Worm (Caenorhabditis elegans): ENCODE data around the gene pitr-6.

Gene pitr-6

ce11 chrII:12408717-12409116 lies 36.4 kb upstream of the pitr-6 start, which contains the start of gene sre-31:
Gene sre-31 (minus strand): TSS chrII:12408817.
- no peak for TF ChIP-seq lin-11 (tag; optimal IDR thresholded peaks at IDR 0.05)
- no peak for TF ChIP-seq unc-86 (tag; optimal IDR thresholded peaks at IDR 0.05)
- TF ChIP-seq hlh-13 (GFP tag; optimal IDR thresholded peaks at IDR 0.05) = no peak
- no peak for TF ChIP-seq eyg-1 (tag; optimal IDR thresholded peaks at IDR 0.05)
- TF ChIP-seq unc-55 (GFP tag; optimal IDR thresholded peaks at IDR 0.05) = no peak
- no peak for TF ChIP-seq fax-1 (tag; optimal IDR thresholded peaks at IDR 0.05)

- TF ChIP-seq ceh-45 (GFP tag; IDR thresholded peaks at IDR 0.05) (no peak), hlh-8 (tag; optimal IDR thresholded peaks at IDR 0.05) (no peak), lin-11 (tag; optimal IDR thresholded peaks at IDR 0.05) (no peak), rnt-1 (tag; optimal IDR thresholded peaks at IDR 0.05) (no peak), elt-4 (tag; optimal IDR thresholded peaks at IDR 0.05) (no peak), fax-1 (tag; optimal IDR thresholded peaks at IDR 0.05) (no peak), elt-2 (tag; optimal IDR thresholded peaks at IDR 0.05) (no peak), ceh-24 (tag; optimal IDR thresholded peaks at IDR 0.05) (no peak), fkh-6 (tag; optimal IDR thresholded peaks at IDR 0.05) (no peak), F13H6.1 (tag; optimal IDR thresholded peaks at IDR 0.05) (no peak), unc-42 (tag; optimal IDR thresholded peaks at IDR 0.05) (no peak), sox-4 (tag; optimal IDR thresholded peaks at IDR 0.05) (no peak), pha-2 (tag; optimal IDR thresholded peaks at IDR 0.05) (no peak), ttx-3 (tag; optimal IDR thresholded peaks at IDR 0.05) (no peak), unc-3 (GFP tag; conservative IDR thresholded peaks at IDR 0.05) (no peak), unc-3 (tag; optimal IDR thresholded peaks at IDR 0.05) (no peak), ceh-19 (GFP tag; optimal IDR thresholded peaks at IDR 0.05) (no peak), ahr-1 (tag; optimal IDR thresholded peaks at IDR 0.05) (no peak), npax-4 (tag; optimal IDR thresholded peaks at IDR 0.05) (no peak), ceh-31 (tag; optimal IDR thresholded peaks at IDR 0.05) (no peak)
These were observed 35.0 kb upstream of the pitr-6 start, which contains the start of gene F57G9.3 for ce11 chrII:12410107-12410506. Gene F57G9.3 (minus strand): TSS chrII:12410207.

- no peak for TF ChIP-seq odd-2 (tag; optimal IDR thresholded peaks at IDR 0.05)
- no peak for TF ChIP-seq npax-4 (tag; optimal IDR thresholded peaks at IDR 0.05)
- TF ChIP-seq sox-2 (GFP tag; IDR thresholded peaks at IDR 0.05) = no peak
- no peak for TF ChIP-seq ceh-2 (tag; optimal IDR thresholded peaks at IDR 0.05)
- TF ChIP-seq che-1 (tag; optimal IDR thresholded peaks at IDR 0.05) = no peak
- no peak for TF ChIP-seq F13H6.1 (tag; optimal IDR thresholded peaks at IDR 0.05)
- TF ChIP-seq pha-2 (tag; optimal IDR thresholded peaks at IDR 0.05) = no peak
- TF ChIP-seq ceh-24 (tag; optimal IDR thresholded peaks at IDR 0.05) = no peak
- no peak for TF ChIP-seq C08G9.2 (tag; optimal IDR thresholded peaks at IDR 0.05)
- TF ChIP-seq K09A11.1 (tag; optimal IDR thresholded peaks at IDR 0.05; ENCODE audit: insufficient read depth) = no peak
- TF ChIP-seq ceh-22 (tag; optimal IDR thresholded peaks at IDR 0.05) = no peak
- TF ChIP-seq syd-9 (tag; optimal IDR thresholded peaks at IDR 0.05) = no peak
These were observed 32.7 kb upstream of the pitr-6 start, which contains the start of gene Y57A10C.1 for ce11 chrII:12412417-12412816. Gene Y57A10C.1 (minus strand): TSS chrII:12412517.

- TF ChIP-seq tbx-2 (tag; optimal IDR thresholded peaks at IDR 0.05) = no peak
- no peak for TF ChIP-seq nhr-232 (tag; optimal IDR thresholded peaks at IDR 0.05)
- TF ChIP-seq ets-4 (tag; optimal IDR thresholded peaks at IDR 0.05) = no peak
These were observed 30.3 kb upstream of the pitr-6 start, which contains the start of gene Y57A10C.11 for ce11 chrII:12414805-12415204. Gene Y57A10C.11 (minus strand): TSS chrII:12414905.

ce11 chrII:12417514-12417913 lies 27.6 kb upstream of the pitr-6 start, which contains the start of gene sre-27:
Gene sre-27 (minus strand): TSS chrII:12417614.
- TF ChIP-seq ceh-19 (GFP tag; optimal IDR thresholded peaks at IDR 0.05) (no peak), elt-4 (tag; optimal IDR thresholded peaks at IDR 0.05) (no peak), pha-4 (tag; optimal IDR thresholded peaks at IDR 0.05) (no peak), pag-3 (tag; optimal IDR thresholded peaks at IDR 0.05; ENCODE audit: borderline replicate concordance) (no peak), fax-1 (tag; optimal IDR thresholded peaks at IDR 0.05) (no peak), nhr-232 (tag; optimal IDR thresholded peaks at IDR 0.05) (no peak), sox-2 (GFP tag; IDR thresholded peaks at IDR 0.05) (no peak), ttx-3 (tag; optimal IDR thresholded peaks at IDR 0.05) (no peak), hlh-8 (tag; optimal IDR thresholded peaks at IDR 0.05) (no peak), C38D4.7 (GFP tag; optimal IDR thresholded peaks at IDR 0.05) (no peak)
